Fruit fly (Drosophila melanogaster): Measurements from ENCODE around the gene mamo.
A peak's percentile ranks its signal among the peaks of the same experiment; 100 is the strongest.

Gene mamo

dm6 chrX:13800680-13801079, 189.6 kb downstream of the mamo start:
- TF ChIP-seq CG6254 (GFP tag; optimal IDR thresholded peaks at IDR 0.05) (no peak), HmgD (GFP tag; optimal IDR thresholded peaks at IDR 0.05) (no peak), E2f1 (GFP tag; IDR thresholded peaks at IDR 0.05) (no peak), Side (GFP tag; optimal IDR thresholded peaks at IDR 0.05) (no peak), scrt (GFP tag; optimal IDR thresholded peaks at IDR 0.05) (no peak), Pdp1 (GFP tag; optimal IDR thresholded peaks at IDR 0.05) (peak in 1 of 2 experiments; percentile 13), luna (GFP tag; optimal IDR thresholded peaks at IDR 0.05) (no peak), her (GFP tag; optimal IDR thresholded peaks at IDR 0.05) (no peak), eve (GFP tag; optimal IDR thresholded peaks at IDR 0.05) (no peak), en (GFP tag; optimal IDR thresholded peaks at IDR 0.05) (no peak), ap (GFP tag; IDR thresholded peaks at IDR 0.05) (no peak), Myb (GFP tag; optimal IDR thresholded peaks at IDR 0.05) (no peak), CG15514 (GFP tag; optimal IDR thresholded peaks at IDR 0.05) (no peak), disco-r (GFP tag; optimal IDR thresholded peaks at IDR 0.05) (no peak), Max (GFP tag; optimal IDR thresholded peaks at IDR 0.05) (no peak), ken (GFP tag; IDR thresholded peaks at IDR 0.05) (no peak), Mes4 (GFP tag; optimal IDR thresholded peaks at IDR 0.05) (no peak), CG10321 (GFP tag; IDR thresholded peaks at IDR 0.05) (no peak), phol (tag; optimal IDR thresholded peaks at IDR 0.05) (no peak), sob (GFP tag; IDR thresholded peaks at IDR 0.05) (0 out of 2 replicates have a peak, but pooled peaks have one; percentile 19), Trl (optimal IDR thresholded peaks at IDR 0.05) (no peak), Trl (GFP tag; optimal IDR thresholded peaks at IDR 0.05) (no peak), ase (GFP tag; IDR thresholded peaks at IDR 0.05) (no peak), sens (GFP tag) (peak; percentile 9), CG1024 (GFP tag; IDR thresholded peaks at IDR 0.05) (no peak), psq (GFP tag; optimal IDR thresholded peaks at IDR 0.05) (no peak), Ssrp (tag; optimal IDR thresholded peaks at IDR 0.05) (no peak), so (GFP tag; IDR thresholded peaks at IDR 0.05) (no peak), Sox102F (GFP tag; optimal IDR thresholded peaks at IDR 0.05) (peak; percentile 25), Ets65A (GFP tag) (peak; percentile 89), CG1832 (GFP tag; optimal IDR thresholded peaks at IDR 0.05) (no peak), org-1 (GFP tag; optimal IDR thresholded peaks at IDR 0.05) (no peak), row (GFP tag; IDR thresholded peaks at IDR 0.05) (peak; percentile 32; the same call in 2 of the 3 replicates), gem (tag; optimal IDR thresholded peaks at IDR 0.05) (peak; percentile 19), CG4360 (GFP tag; IDR thresholded peaks at IDR 0.05) (no peak), CG9215 (GFP tag; IDR thresholded peaks at IDR 0.05) (no peak), CG6854 (GFP tag; optimal IDR thresholded peaks at IDR 0.05) (no peak), CG6689 (GFP tag; IDR thresholded peaks at IDR 0.05) (peak; percentile 33; the same call in 1 of the 2 replicates), CG8388 (GFP tag; optimal IDR thresholded peaks at IDR 0.05) (no peak), dm (GFP tag; optimal IDR thresholded peaks at IDR 0.05) (no peak), CG5180 (GFP tag; optimal IDR thresholded peaks at IDR 0.05) (no peak), CG10274 (GFP tag; optimal IDR thresholded peaks at IDR 0.05) (no peak), gsb (GFP tag; IDR thresholded peaks at IDR 0.05) (no peak), CG9817 (tag; optimal IDR thresholded peaks at IDR 0.05) (no peak), p53 (GFP tag; optimal IDR thresholded peaks at IDR 0.05) (no peak), Deaf1 (tag; optimal IDR thresholded peaks at IDR 0.05) (no peak), CG14710 (tag; optimal IDR thresholded peaks at IDR 0.05) (no peak), slbo (GFP tag; IDR thresholded peaks at IDR 0.05) (peak; percentile 29; the same call in 1 of the 2 replicates), D (optimal IDR thresholded peaks at IDR 0.05) (no peak), D (GFP tag; optimal IDR thresholded peaks at IDR 0.05) (no peak), rib (GFP tag; IDR thresholded peaks at IDR 0.05) (no peak), NFAT (GFP tag; IDR thresholded peaks at IDR 0.05) (no peak)

Measured in whole organism, embryonic.